2 fruit fly cellular contexts compared by ENCODE assay signal in genomic region chrX:4908926-4909432, dm6.
TF ChIP-seq lines count a peak whose summit lies in the region.

TSS of gene CG32772 (plus strand) at chrX:4909102.

TF ChIP-seq in whole organism, embryonic, 481 proteins besides CTCF, POLR2A, EP300 and RAD21 (continued from another document and continues in another):
- TF ChIP-seq CG32772 (GFP tag; IDR thresholded peaks at IDR 0.05; lab: Robert Waterston, UW) (peak; percentile 80), E2f2 (GFP tag; IDR thresholded peaks at IDR 0.05; lab: Robert Waterston, UW) (peak; percentile 95), CG12659 (GFP tag; optimal IDR thresholded peaks at IDR 0.05; lab: Kevin White, UChicago) (peak; percentile 33), CG18619 (GFP tag; optimal IDR thresholded peaks at IDR 0.05; lab: Kevin White, UChicago) (no peak), CG11504 (tag; optimal IDR thresholded peaks at IDR 0.05; lab: Kevin White, UChicago) (peak; percentile 2), CG14710 (tag; optimal IDR thresholded peaks at IDR 0.05; lab: Kevin White, UChicago) (peak; percentile 12), trh (GFP tag; optimal IDR thresholded peaks at IDR 0.05; lab: Kevin White, UChicago) (no peak), sna (GFP tag; IDR thresholded peaks at IDR 0.05; lab: Robert Waterston, UW; ENCODE audit: partially characterized antibody) (peak; percentile 68), CG8478 (optimal IDR thresholded peaks at IDR 0.05; lab: Kevin White, UChicago) (peak; percentile 64), Scr (GFP tag; IDR thresholded peaks at IDR 0.05; lab: Robert Waterston, UW; ENCODE audit: partially characterized antibody) (peak; percentile 80), CG10321 (GFP tag; IDR thresholded peaks at IDR 0.05; lab: Robert Waterston, UW) (peak; percentile 97), GATAe (GFP tag; conservative IDR thresholded peaks at IDR 0.05; lab: Robert Waterston, UW) (peak; percentile 52), CG32767 (GFP tag; IDR thresholded peaks at IDR 0.05; lab: Robert Waterston, UW) (0 out of 2 replicates have a peak, but pooled peaks have one; percentile 23), Bgb (GFP tag; IDR thresholded peaks at IDR 0.05; lab: Robert Waterston, UW; ENCODE audit: partially characterized antibody) (peak; percentile 89), zf30C (GFP tag; optimal IDR thresholded peaks at IDR 0.05; lab: Kevin White, UChicago) (peak; percentile 31), Opbp (GFP tag; IDR thresholded peaks at IDR 0.05; lab: Robert Waterston, UW; ENCODE audit: partially characterized antibody) (peak; percentile 88), CG42726 (GFP tag; IDR thresholded peaks at IDR 0.05; lab: Robert Waterston, UW; ENCODE audit: partially characterized antibody) (peak; percentile 56; the same call in 1 of the 2 replicates), Fer1 (GFP tag; optimal IDR thresholded peaks at IDR 0.05; lab: Kevin White, UChicago) (peak; percentile 21), Sry-δ (GFP tag; optimal IDR thresholded peaks at IDR 0.05; lab: Kevin White, UChicago) (peak; percentile 41), pzg (GFP tag; optimal IDR thresholded peaks at IDR 0.05; lab: Kevin White, UChicago) (peak; percentile 58), CG14860 (GFP tag; IDR thresholded peaks at IDR 0.05; lab: Robert Waterston, UW; ENCODE audit: partially characterized antibody) (peak; percentile 76), hkb (optimal IDR thresholded peaks at IDR 0.05; lab: Kevin White, UChicago) (no peak), hkb (GFP tag; IDR thresholded peaks at IDR 0.05; lab: Robert Waterston, UW) (no peak), BEAF-32 (GFP tag; optimal IDR thresholded peaks at IDR 0.05; lab: Kevin White, UChicago) (peak; percentile 73), CG17186 (GFP tag; optimal IDR thresholded peaks at IDR 0.05; lab: Kevin White, UChicago) (peak; percentile 82), chinmo (GFP tag; IDR thresholded peaks at IDR 0.05; lab: Robert Waterston, UW; ENCODE audit: partially characterized antibody) (peak; percentile 97), sd (tag; optimal IDR thresholded peaks at IDR 0.05; lab: Kevin White, UChicago) (peak; percentile 32), CG7963 (GFP tag; IDR thresholded peaks at IDR 0.05; lab: Robert Waterston, UW; ENCODE audit: partially characterized antibody) (peak; percentile 80), vnd (GFP tag; IDR thresholded peaks at IDR 0.05; lab: Robert Waterston, UW; ENCODE audit: partially characterized antibody) (peak; percentile 72), Med (GFP tag; lab: Kevin White, UChicago) (peak; percentile 61), CG18764 (GFP tag; optimal IDR thresholded peaks at IDR 0.05; lab: Kevin White, UChicago) (no peak), Bteb2 (GFP tag; optimal IDR thresholded peaks at IDR 0.05; lab: Kevin White, UChicago) (no peak), PHDP (tag; optimal IDR thresholded peaks at IDR 0.05; lab: Kevin White, UChicago) (no peak), Vsx1 (GFP tag; optimal IDR thresholded peaks at IDR 0.05; lab: Kevin White, UChicago) (peak; percentile 39), Adf1 (GFP tag; IDR thresholded peaks at IDR 0.05; lab: Robert Waterston, UW) (peak; percentile 24; the same call in 1 of the 2 replicates), CG4424 (GFP tag; optimal IDR thresholded peaks at IDR 0.05; lab: Kevin White, UChicago) (no peak), CG2889 (GFP tag; IDR thresholded peaks at IDR 0.05; lab: Robert Waterston, UW) (no peak), tna (GFP tag; IDR thresholded peaks at IDR 0.05; lab: Robert Waterston, UW; ENCODE audit: partially characterized antibody) (peak; percentile 91), hb (GFP tag; IDR thresholded peaks at IDR 0.05; lab: Robert Waterston, UW; ENCODE audit: partially characterized antibody) (peak; percentile 75; the same call in 2 of the 3 replicates), gro (GFP tag; optimal IDR thresholded peaks at IDR 0.05; lab: Kevin White, UChicago) (peak; percentile 1), zen2 (GFP tag; IDR thresholded peaks at IDR 0.05; lab: Robert Waterston, UW; ENCODE audit: partially characterized antibody) (peak; percentile 71), scrt (GFP tag; optimal IDR thresholded peaks at IDR 0.05; lab: Kevin White, UChicago) (peak; percentile 25), CG16813 (GFP tag; IDR thresholded peaks at IDR 0.05; lab: Robert Waterston, UW; ENCODE audit: partially characterized antibody) (peak; percentile 79), ham (GFP tag; IDR thresholded peaks at IDR 0.05; lab: Robert Waterston, UW) (no peak), CG5180 (GFP tag; optimal IDR thresholded peaks at IDR 0.05; lab: Kevin White, UChicago) (peak; percentile 15), CG17385 (GFP tag; optimal IDR thresholded peaks at IDR 0.05; lab: Kevin White, UChicago) (peak; percentile 41), abd-A (tag; optimal IDR thresholded peaks at IDR 0.05; lab: Kevin White, UChicago) (peak; percentile 10), z (GFP tag; IDR thresholded peaks at IDR 0.05; lab: Robert Waterston, UW) (no peak), nerfin-2 (GFP tag; IDR thresholded peaks at IDR 0.05; lab: Robert Waterston, UW; ENCODE audit: partially characterized antibody) (peak; percentile 88), CG6791 (GFP tag; IDR thresholded peaks at IDR 0.05; lab: Robert Waterston, UW; ENCODE audit: partially characterized antibody) (peak; percentile 89), vfl (GFP tag; optimal IDR thresholded peaks at IDR 0.05; lab: Kevin White, UChicago) (no peak), bbx (GFP tag; IDR thresholded peaks at IDR 0.05; lab: Robert Waterston, UW; ENCODE audit: partially characterized antibody) (peak; percentile 89), unc-4 (GFP tag; IDR thresholded peaks at IDR 0.05; lab: Robert Waterston, UW; ENCODE audit: partially characterized antibody) (peak; percentile 74), lilli (GFP tag; optimal IDR thresholded peaks at IDR 0.05; lab: Kevin White, UChicago) (peak; percentile 4), knrl (GFP tag; IDR thresholded peaks at IDR 0.05; lab: Robert Waterston, UW; ENCODE audit: partially characterized antibody) (peak; percentile 69), Aef1 (GFP tag; IDR thresholded peaks at IDR 0.05; lab: Robert Waterston, UW) (peak; percentile 70), sqz (GFP tag; optimal IDR thresholded peaks at IDR 0.05; lab: Kevin White, UChicago) (peak; percentile 87), gce (GFP tag; IDR thresholded peaks at IDR 0.05; lab: Robert Waterston, UW) (no peak), insv (GFP tag; optimal IDR thresholded peaks at IDR 0.05; lab: Kevin White, UChicago) (peak in 1 of 2 experiments; percentile 28), CG1603 (tag; optimal IDR thresholded peaks at IDR 0.05; lab: Kevin White, UChicago) (peak; percentile 1), ato (GFP tag; IDR thresholded peaks at IDR 0.05; lab: Robert Waterston, UW; ENCODE audit: partially characterized antibody) (peak; percentile 85)

TF ChIP-seq in whole organism, prepupa, 60 proteins besides CTCF, POLR2A, EP300 and RAD21 (continued from another document):
- TF ChIP-seq CG11762 (GFP tag; optimal IDR thresholded peaks at IDR 0.05; lab: Kevin White, UChicago; ENCODE audit: insufficient read depth) = peak; percentile 96
- TF ChIP-seq Sox102F (GFP tag; optimal IDR thresholded peaks at IDR 0.05; lab: Kevin White, UChicago) = peak; percentile 97
- TF ChIP-seq Eip75B (GFP tag; optimal IDR thresholded peaks at IDR 0.05; lab: Kevin White, UChicago) = peak; percentile 98
- TF ChIP-seq Sox14 (GFP tag; optimal IDR thresholded peaks at IDR 0.05; lab: Kevin White, UChicago) = peak; percentile 89
- TF ChIP-seq CG16779 (tag; optimal IDR thresholded peaks at IDR 0.05; lab: Kevin White, UChicago) = peak; percentile 99
- peak; percentile 99 for TF ChIP-seq net (GFP tag; optimal IDR thresholded peaks at IDR 0.05; lab: Kevin White, UChicago)
- peak; percentile 97 for TF ChIP-seq CG8119 (GFP tag; IDR thresholded peaks at IDR 0.05; lab: Robert Waterston, UW)
- peak; percentile 100 for TF ChIP-seq ss (GFP tag; optimal IDR thresholded peaks at IDR 0.05; lab: Kevin White, UChicago)
- peak; percentile 95 for TF ChIP-seq achi (GFP tag; optimal IDR thresholded peaks at IDR 0.05; lab: Kevin White, UChicago)
- TF ChIP-seq Hr4 (GFP tag; optimal IDR thresholded peaks at IDR 0.05; lab: Kevin White, UChicago) = peak; percentile 79
